Fruit fly (Drosophila melanogaster) S2 (cell line): ENCODE measurements around the gene CG1640.
A peak's percentile ranks its signal among the peaks of the same experiment; 100 is the strongest.

ENCODE experiments used
- CG8478 ChIP-seq: fragments of >200 bp; optimal IDR thresholded peaks from 2 replicates; lab custom pipeline; 2018
- CTCF ChIP-seq, 2 experiments: fragments of >200 bp; optimal IDR thresholded peaks; 2 replicates each; lab custom pipeline; 2018

CG1640 gene

DNA sequence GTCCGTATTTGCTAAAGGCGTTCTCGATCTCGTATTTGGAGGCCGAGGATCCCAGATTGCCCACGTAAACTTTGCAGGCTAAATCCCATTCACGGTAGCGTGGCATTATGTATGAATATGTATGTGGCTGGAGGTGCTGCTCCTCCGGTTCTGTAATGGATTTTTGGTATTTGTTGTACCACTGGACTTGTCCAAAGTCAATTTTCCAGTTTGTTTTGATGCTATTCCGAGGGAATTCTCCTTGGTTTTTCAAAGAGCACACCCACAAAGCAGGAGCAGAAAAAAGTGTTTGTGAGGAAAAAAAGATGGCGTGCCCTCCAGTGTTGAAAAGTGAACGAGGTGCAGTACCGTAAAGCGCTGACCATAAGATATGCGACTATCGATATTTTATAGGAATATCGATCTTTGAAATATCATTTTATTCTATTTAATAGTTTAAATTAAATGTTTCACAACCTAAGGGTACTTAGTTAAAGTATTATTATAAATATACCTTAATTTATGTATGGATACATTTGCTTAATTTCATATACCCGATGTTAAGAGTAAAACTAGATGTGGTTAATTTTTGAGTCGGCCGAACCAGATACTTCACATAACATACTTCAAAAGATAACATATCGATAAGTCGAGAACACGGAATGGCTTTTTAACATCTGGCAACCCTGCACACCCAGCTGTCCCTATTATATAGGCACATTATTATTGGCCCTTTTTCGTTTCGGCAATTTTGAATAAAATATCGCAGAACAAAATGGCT lies 14.4 kb downstream of the CG1640 start, which contains the start of the genes Rbp1-like and Tim9a:
TSS of gene Rbp1-like (minus strand) at position 295 of the 760 bp plus-strand sequence.
TSS of gene Tim9a (plus strand) at position 628 of the 760 bp plus-strand sequence.
- TF ChIP-seq CTCF (optimal IDR thresholded peaks at IDR 0.05; lab: Kevin White, UChicago) (no peak), CG8478 (lab: Kevin White, UChicago) (no peak)

DNA sequence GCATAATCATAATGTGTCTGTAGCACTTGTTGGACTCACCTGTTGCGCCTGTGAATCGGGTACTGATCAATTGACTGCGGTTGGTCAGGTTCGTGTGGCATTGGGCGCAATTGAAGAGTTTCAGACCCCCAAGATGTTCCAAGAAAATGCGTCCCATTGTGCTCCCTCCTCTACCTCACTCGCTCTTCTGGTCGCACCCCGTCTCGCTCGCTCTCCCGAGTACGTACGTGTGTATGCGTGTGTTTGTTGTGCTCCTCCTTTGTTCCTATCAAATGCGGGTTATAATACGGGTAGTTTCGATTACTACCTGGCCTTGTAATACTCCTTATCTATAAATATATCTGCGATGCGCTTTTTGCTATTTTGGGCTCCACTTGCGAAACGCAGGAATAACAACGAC lies 16.4 kb downstream of the CG1640 start:
- no peak for TF ChIP-seq CG8478 (lab: Kevin White, UChicago)
- no peak for TF ChIP-seq CTCF (optimal IDR thresholded peaks at IDR 0.05; lab: Kevin White, UChicago)

DNA sequence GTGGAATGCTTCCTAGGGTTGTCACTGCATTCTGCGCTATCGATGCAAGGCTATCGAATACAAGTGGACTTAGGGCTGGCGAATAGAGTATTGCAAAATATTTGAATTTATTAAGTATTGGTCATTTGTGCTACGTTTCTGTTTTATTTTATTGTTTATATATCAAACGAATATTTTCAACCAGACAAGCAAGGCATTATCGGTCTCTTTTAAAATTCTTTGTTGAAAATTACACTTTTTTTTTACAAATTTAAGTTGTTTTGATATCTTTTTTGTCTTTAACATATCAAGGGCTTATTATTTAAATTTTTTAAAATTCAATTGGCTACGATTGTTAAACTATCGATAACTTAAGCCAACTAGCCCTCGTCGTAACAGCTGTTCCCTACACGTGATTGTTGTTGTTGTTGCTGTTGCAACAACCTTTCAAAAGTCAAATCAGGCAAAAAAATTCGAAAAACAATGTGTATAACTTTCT lies 17.0 kb downstream of the CG1640 start, which contains the start of the genes Ype and CG1662:
TSS of gene Ype (minus strand) at position 45 of the 478 bp plus-strand sequence.
TSS of gene CG1662 (plus strand) at position 191 of the 478 bp plus-strand sequence.
- TF ChIP-seq CTCF (optimal IDR thresholded peaks at IDR 0.05; lab: Kevin White, UChicago) (no peak), CG8478 (lab: Kevin White, UChicago) (no peak)

DNA sequence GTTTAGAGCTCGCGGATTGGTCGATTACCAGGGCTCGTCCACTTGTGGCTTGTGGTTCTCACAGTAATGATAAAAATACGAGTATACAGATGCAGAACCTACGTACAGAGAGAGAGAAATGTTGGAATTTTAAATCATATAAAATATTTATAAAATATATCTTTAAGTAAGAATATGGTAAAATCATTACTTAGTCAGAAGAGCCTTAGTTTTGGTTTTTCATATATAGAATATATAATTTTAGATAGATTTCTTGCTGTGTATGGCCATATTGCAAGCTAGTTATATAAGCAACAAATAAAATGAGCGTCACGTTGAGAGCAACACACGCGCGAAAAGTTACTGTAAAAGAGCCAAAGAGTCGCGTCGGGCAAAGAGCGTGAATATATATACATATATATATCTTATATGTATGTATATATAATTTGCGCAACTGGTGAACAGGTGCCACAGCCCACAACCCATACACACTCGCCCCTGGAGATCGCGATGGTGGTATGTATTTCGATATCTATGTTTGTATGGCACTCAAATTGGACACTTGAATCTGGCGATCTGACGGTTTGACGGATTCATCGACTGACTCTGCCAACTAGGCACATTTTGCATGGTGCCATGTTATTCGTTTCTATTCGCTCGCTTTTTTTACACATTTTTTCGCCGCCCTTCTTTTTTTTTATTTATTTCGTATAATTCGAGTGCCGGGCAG lies 20.2 kb downstream of the CG1640 start:
- no peak for TF ChIP-seq CTCF (optimal IDR thresholded peaks at IDR 0.05; lab: Kevin White, UChicago)
- no peak for TF ChIP-seq CG8478 (lab: Kevin White, UChicago)

DNA sequence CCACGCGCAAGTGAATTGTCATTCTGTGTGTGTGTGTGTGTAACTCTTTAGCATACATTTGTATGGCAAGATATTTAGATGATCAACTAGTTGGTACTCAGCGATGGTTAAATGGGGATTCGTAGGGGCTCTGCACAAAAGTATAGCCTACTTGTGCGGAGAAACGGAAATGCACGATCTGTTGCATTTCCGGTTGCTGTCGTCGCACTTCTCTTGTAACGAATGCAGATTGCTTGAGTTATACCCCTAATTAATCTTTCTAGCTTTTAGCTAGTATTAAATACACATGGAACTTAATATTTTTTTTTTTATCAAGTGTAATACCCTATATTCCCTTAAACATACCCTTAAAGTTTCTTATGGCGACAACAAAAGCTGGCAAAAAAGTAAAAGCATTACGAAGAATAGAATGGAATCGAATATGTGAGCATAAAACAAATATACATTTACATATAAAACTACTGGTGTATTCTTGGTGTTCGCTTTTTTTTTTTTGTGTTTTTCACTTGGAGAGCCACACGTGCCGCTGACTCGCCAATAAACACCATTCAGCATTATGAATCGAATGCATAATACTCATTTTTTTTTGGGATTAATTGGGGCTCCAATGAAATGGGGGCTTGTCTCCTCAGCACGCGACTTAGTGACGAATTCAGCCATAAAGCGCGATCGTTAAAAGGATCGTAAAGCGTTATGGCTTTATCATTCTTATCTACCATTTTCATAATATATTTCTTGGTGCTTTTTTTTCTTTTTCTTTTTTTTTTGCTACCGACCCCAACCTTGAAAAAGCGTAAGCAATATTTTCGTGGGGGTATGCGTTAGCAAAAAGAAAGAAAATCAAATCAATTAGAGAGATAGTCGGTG lies 21.0 kb downstream of the CG1640 start:
- TF ChIP-seq CTCF (optimal IDR thresholded peaks at IDR 0.05; lab: Kevin White, UChicago) = no peak
- no peak for TF ChIP-seq CG8478 (lab: Kevin White, UChicago)

DNA sequence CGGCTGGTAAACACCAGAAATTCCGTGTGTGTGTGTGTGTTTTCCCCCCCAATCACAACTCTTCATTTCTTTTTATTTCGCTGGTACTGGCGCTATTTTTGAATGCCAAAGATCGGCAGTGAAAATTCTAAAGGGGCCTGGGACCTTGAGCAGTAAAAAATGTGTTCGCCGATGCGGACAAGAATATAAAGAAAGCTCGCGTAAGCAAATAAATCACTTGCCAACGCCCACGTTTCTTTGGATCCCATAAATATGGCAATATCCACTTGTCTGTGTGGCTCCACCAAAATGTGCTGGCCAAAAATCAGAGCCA lies 21.6 kb downstream of the CG1640 start:
- TF ChIP-seq CG8478 (lab: Kevin White, UChicago) (no peak), CTCF (optimal IDR thresholded peaks at IDR 0.05; lab: Kevin White, UChicago) (no peak)

DNA sequence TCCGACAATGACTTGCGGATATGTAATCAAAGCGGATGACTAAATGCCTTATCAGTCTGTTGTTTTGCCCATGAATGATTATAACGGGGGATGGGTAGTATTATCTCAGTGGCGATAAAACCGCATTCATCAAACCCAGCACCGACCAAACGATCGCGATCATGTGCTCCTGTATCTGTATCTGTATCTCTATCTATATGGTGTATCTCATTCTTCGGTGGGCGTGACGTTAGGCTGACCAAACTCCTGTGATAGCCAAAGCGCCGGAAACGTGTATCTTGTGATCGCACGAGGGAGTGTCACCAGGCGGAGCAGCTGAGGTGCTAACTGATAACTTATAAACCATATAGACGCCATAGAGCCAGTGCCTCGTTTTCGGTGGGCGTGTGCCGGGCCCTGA lies 22.4 kb downstream of the CG1640 start:
- no peak for TF ChIP-seq CTCF (optimal IDR thresholded peaks at IDR 0.05; lab: Kevin White, UChicago)
- no peak for TF ChIP-seq CG8478 (lab: Kevin White, UChicago)

DNA sequence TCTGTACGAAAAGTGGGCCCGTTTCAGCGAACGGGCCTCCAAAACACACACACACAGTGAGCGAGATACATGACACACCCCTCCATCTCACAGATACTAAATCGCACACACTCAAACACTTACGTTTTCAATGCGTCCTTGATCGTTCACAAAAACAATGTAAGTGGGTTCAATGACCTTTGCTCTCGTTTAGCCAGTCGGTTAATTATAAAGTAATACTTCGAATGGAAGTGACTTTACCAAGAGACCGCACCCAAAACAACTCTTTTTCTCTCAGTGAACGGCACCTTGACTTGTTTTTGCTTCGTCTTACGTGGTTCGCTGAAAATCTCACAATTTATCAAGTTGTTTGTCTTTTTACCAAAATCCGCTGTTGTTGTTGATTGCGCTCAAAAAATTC lies 23.9 kb downstream of the CG1640 start:
- TF ChIP-seq CG8478 (lab: Kevin White, UChicago) (no peak), CTCF (optimal IDR thresholded peaks at IDR 0.05; lab: Kevin White, UChicago) (no peak)

DNA sequence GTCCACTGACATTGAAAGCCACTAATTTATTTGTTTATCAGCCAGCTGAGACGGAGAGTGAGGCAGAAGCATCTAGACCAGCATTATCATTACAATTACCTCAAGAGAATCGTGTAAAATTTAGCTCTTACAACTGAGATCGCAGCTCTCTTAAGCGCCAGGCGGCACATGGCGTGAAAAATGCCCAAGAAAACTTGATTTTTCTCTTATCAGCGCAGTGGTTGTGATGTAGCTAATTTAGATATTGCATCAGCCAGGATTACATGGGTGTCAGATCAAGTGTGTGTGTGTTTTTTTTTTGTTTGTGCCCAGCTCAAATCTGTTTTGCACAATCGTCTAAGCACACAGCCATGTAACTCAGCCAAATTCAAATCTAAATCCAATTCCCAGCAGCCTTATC lies 24.6 kb downstream of the CG1640 start:
- TF ChIP-seq CG8478 (lab: Kevin White, UChicago) = no peak
- TF ChIP-seq CTCF (optimal IDR thresholded peaks at IDR 0.05; lab: Kevin White, UChicago) = no peak

DNA sequence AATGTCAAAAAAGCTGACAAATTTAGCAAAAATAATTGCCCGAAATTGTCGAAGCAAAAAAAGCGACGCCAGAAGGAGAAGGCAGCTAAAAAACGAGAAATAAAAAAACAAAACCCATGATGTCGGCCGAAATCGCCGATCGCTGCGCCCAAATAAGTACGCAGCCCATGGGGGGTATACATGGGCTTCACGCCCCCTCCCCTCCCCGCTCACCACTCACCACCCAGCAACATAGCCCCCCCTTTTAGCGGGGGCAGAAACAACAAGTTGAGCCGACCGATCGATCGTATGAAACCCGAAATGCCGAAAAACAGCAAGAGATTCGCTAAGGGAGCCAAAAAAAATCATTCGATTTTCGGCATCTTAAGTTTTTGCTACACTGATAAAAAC lies 25.6 kb downstream of the CG1640 start:
- TF ChIP-seq CG8478 (lab: Kevin White, UChicago) (no peak), CTCF (optimal IDR thresholded peaks at IDR 0.05; lab: Kevin White, UChicago) (no peak)

DNA sequence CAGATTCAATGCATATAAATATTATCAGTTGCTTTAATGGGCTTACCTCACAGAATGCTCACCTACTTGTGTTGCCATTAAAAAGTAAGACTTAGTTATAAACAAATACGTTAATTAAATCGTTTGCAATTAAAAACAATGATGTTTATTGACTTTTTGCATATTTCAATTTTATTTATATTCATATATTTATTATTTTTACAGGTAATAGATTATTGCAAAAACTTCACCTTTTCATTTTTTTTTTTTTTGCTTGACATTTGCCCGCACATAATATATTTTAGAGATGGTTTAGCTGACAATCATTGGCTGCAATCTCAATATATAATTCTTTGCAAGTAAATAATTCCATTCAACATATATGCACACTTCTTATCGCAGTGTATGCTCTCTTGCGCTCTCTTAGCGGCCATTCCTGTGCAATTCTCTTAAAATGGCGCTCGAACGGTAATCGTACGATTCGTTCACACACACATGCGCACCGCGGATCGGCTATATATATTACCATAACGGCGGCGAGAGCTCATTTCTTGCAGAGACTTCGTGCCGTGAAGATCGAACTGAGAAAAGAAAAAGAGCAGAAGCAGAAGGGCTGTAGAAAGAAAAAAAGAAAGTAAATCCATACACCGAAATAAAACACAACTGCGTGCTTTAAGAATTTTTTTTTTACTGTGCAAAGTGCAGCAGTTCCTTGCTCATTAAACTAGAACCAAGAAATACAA lies 26.1 kb downstream of the CG1640 start, which contains the start of gene Bcat:
TSS of gene Bcat (plus strand) at position 522 of the 722 bp plus-strand sequence.
- TF ChIP-seq CG8478 (lab: Kevin White, UChicago) (no peak), CTCF (optimal IDR thresholded peaks at IDR 0.05; lab: Kevin White, UChicago) (no peak)

DNA sequence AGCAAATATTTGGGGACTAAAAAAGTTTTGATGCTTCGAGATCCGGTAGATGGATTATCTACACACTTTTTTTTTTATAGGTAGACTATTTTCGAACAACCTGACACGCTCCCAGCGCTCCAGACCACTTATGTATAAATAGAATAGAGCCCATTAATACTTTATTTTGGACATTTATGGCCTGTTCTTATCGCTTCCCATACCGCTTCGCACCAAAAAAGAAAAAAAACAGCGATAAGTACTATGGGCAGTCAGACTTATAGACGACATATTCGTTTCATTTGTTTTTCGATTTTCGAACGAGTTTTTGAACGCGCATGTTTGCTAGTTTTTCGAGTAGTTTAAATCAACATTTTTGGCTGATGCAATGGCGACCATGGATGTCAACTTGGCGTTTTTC lies 27.2 kb downstream of the CG1640 start:
- TF ChIP-seq CG8478 (lab: Kevin White, UChicago) = no peak
- no peak for TF ChIP-seq CTCF (optimal IDR thresholded peaks at IDR 0.05; lab: Kevin White, UChicago)

DNA sequence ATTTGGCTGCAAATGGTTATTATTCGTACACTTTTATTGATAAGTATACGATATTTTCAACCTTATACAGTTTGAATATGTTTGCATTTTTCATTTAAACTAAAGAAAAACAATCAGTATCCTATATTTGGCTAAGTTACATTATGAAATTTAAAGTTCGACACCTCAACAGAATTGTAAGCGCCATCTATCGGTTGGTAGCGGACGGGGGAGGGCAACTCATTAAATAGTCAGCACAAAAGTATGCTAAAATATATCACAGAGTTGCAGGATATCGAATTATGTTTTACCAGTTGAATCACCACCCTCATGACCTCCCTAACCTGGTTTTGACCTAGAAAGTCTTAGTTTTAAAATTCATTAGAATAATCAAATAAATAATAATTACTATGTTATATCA lies 30.8 kb downstream of the CG1640 start:
- TF ChIP-seq CTCF (optimal IDR thresholded peaks at IDR 0.05; lab: Kevin White, UChicago) (peak; percentile 88 to 90), CG8478 (lab: Kevin White, UChicago) (no peak)

DNA sequence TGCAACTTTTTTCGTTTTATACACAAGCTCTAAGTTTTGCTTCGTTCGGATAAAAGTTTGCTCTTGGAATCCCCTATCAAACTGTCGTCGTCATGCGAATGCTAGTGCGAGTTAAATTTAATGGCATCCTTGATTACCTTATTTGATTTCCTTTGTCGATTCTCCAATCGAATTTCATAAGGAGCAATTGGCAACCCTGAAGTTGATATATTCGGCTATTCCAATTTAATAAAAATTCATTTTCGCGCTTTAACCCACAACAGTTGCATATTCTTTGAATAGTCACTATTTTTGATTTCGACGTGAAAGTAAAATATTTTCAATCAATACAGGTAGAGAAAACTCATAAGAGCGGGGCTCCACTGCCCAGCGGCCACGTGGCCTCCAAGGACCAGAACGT lies 32.4 kb downstream of the CG1640 start, which contains the start of gene CG12725:
TSS of gene CG12725 (minus strand) at position 101 of the 400 bp plus-strand sequence.
- no peak for TF ChIP-seq CTCF (optimal IDR thresholded peaks at IDR 0.05; lab: Kevin White, UChicago)
- no peak for TF ChIP-seq CG8478 (lab: Kevin White, UChicago)
